Worm (Caenorhabditis elegans): ENCODE measurements around the gene ZK897.10.

ZK897.10 gene

ce11 chrIV:12783165-12783564 is 18.0 kb downstream of the ZK897.10 start:
- TF ChIP-seq mls-2 (tag; optimal IDR thresholded peaks at IDR 0.05) (no peak), bed-3 (GFP tag; optimal IDR thresholded peaks at IDR 0.05) (no peak), tbx-8 (GFP tag; optimal IDR thresholded peaks at IDR 0.05) (no peak), ceh-39 (tag; optimal IDR thresholded peaks at IDR 0.05) (no peak), mep-1 (tag; optimal IDR thresholded peaks at IDR 0.05) (no peak), nhr-2 (tag; optimal IDR thresholded peaks at IDR 0.05) (no peak), pha-4 (tag; optimal IDR thresholded peaks at IDR 0.05) (no peak)

- TF ChIP-seq elt-3 (tag; optimal IDR thresholded peaks at IDR 0.05) (no peak), ces-1 (GFP tag; optimal IDR thresholded peaks at IDR 0.05) (no peak), drap-1 (GFP tag; optimal IDR thresholded peaks at IDR 0.05) (no peak), ztf-11 (tag; optimal IDR thresholded peaks at IDR 0.05) (no peak), cnd-1 (tag; optimal IDR thresholded peaks at IDR 0.05) (no peak), lin-13 (tag; optimal IDR thresholded peaks at IDR 0.05) (no peak), nhr-28 (tag; optimal IDR thresholded peaks at IDR 0.05) (no peak), blmp-1 (tag; optimal IDR thresholded peaks at IDR 0.05) (no peak), mep-1 (tag; optimal IDR thresholded peaks at IDR 0.05) (no peak), hlh-1 (tag; optimal IDR thresholded peaks at IDR 0.05) (no peak), flh-1 (GFP tag; optimal IDR thresholded peaks at IDR 0.05) (no peak), elt-1 (tag; optimal IDR thresholded peaks at IDR 0.05; ENCODE audit: borderline replicate concordance, insufficient read depth) (no peak), mls-2 (tag; optimal IDR thresholded peaks at IDR 0.05) (no peak), snpc-4 (tag; optimal IDR thresholded peaks at IDR 0.05) (no peak), ceh-83 (GFP tag; optimal IDR thresholded peaks at IDR 0.05) (no peak), nhr-237 (tag; optimal IDR thresholded peaks at IDR 0.05) (no peak), mab-5 (tag; optimal IDR thresholded peaks at IDR 0.05) (no peak), nhr-76 (tag; optimal IDR thresholded peaks at IDR 0.05) (no peak), nhr-2 (tag; optimal IDR thresholded peaks at IDR 0.05) (no peak), sem-2 (GFP tag; optimal IDR thresholded peaks at IDR 0.05) (no peak)
Measured at ce11 chrIV:12785988-12786387, 20.8 kb downstream of the ZK897.10 start.

- TF ChIP-seq nhr-28 (tag; optimal IDR thresholded peaks at IDR 0.05) (no peak), lsy-2 (tag; optimal IDR thresholded peaks at IDR 0.05) (no peak), unc-120 (tag; optimal IDR thresholded peaks at IDR 0.05; ENCODE audit: poor library complexity, severe bottlenecking) (no peak), zip-8 (tag; optimal IDR thresholded peaks at IDR 0.05) (no peak)
Measured at ce11 chrIV:12789088-12789487, 23.9 kb downstream of the ZK897.10 start, which contains the start of gene F07C6.3. Gene F07C6.3, plus strand, starts transcription at chrIV:12789235.

ce11 chrIV:12790871-12791270 is 25.7 kb downstream of the ZK897.10 start, which contains the start of gene F07C6.2:
Gene F07C6.2, plus strand, starts transcription at chrIV:12791171.
- TF ChIP-seq mab-5 (tag; optimal IDR thresholded peaks at IDR 0.05) (no peak), flh-1 (GFP tag; optimal IDR thresholded peaks at IDR 0.05) (no peak), ham-2 (GFP tag; optimal IDR thresholded peaks at IDR 0.05) (no peak), M03D4.4 (tag; optimal IDR thresholded peaks at IDR 0.05) (no peak), mls-2 (tag; optimal IDR thresholded peaks at IDR 0.05) (no peak), unc-62 (GFP tag; optimal IDR thresholded peaks at IDR 0.05) (no peak), ceh-43 (GFP tag; optimal IDR thresholded peaks at IDR 0.05) (no peak)

ce11 chrIV:12792494-12792893 is 27.3 kb downstream of the ZK897.10 start, which contains the start of gene F07C6.6:
Gene F07C6.6, plus strand, starts transcription at chrIV:12792794.
- TF ChIP-seq blmp-1 (tag; optimal IDR thresholded peaks at IDR 0.05) = no peak
- no peak for TF ChIP-seq nhr-12 (tag; optimal IDR thresholded peaks at IDR 0.05)
- no peak for TF ChIP-seq nhr-237 (tag; optimal IDR thresholded peaks at IDR 0.05)
- TF ChIP-seq elt-3 (tag; optimal IDR thresholded peaks at IDR 0.05) = no peak
- TF ChIP-seq bed-3 (GFP tag; optimal IDR thresholded peaks at IDR 0.05) = no peak
- no peak for TF ChIP-seq mab-5 (tag; optimal IDR thresholded peaks at IDR 0.05)
- TF ChIP-seq lin-13 (tag; optimal IDR thresholded peaks at IDR 0.05) = no peak
- TF ChIP-seq nhr-2 (tag; optimal IDR thresholded peaks at IDR 0.05) = no peak
- TF ChIP-seq nhr-76 (tag; optimal IDR thresholded peaks at IDR 0.05) = no peak
- TF ChIP-seq snpc-4 (tag; optimal IDR thresholded peaks at IDR 0.05) = no peak
- TF ChIP-seq ceh-39 (tag; optimal IDR thresholded peaks at IDR 0.05) = no peak
- TF ChIP-seq lin-32 (GFP tag; optimal IDR thresholded peaks at IDR 0.05) = no peak
- TF ChIP-seq drap-1 (GFP tag; optimal IDR thresholded peaks at IDR 0.05) = no peak
- no peak for TF ChIP-seq sptf-1 (tag; optimal IDR thresholded peaks at IDR 0.05)
- TF ChIP-seq lsy-2 (tag; optimal IDR thresholded peaks at IDR 0.05) = no peak
- TF ChIP-seq ceh-83 (GFP tag; optimal IDR thresholded peaks at IDR 0.05) = no peak
- TF ChIP-seq sem-2 (GFP tag; optimal IDR thresholded peaks at IDR 0.05) = no peak

Measured in whole organism, mixed stage, embryonic.